Fruit fly (Drosophila melanogaster): ENCODE data around the gene sicily.
A peak's percentile ranks its signal among the peaks of the same experiment; 100 is the strongest.

sicily gene

dm6 chrX:11894198-11894597, 2.7 kb downstream of the sicily start:
- TF ChIP-seq topi (GFP tag; optimal IDR thresholded peaks at IDR 0.05) (no peak), salr (GFP tag; optimal IDR thresholded peaks at IDR 0.05) (no peak), CG3032 (tag; optimal IDR thresholded peaks at IDR 0.05) (no peak), Sox14 (GFP tag; optimal IDR thresholded peaks at IDR 0.05) (no peak), Gug (GFP tag; IDR thresholded peaks at IDR 0.05) (no peak), esn (GFP tag; optimal IDR thresholded peaks at IDR 0.05) (no peak), cyc (GFP tag; optimal IDR thresholded peaks at IDR 0.05) (no peak), dsx (GFP tag; optimal IDR thresholded peaks at IDR 0.05; ENCODE audit: poor library complexity, severe bottlenecking) (no peak), CG4318 (GFP tag; optimal IDR thresholded peaks at IDR 0.05) (no peak), Sox15 (GFP tag; optimal IDR thresholded peaks at IDR 0.05) (no peak), Met (GFP tag; optimal IDR thresholded peaks at IDR 0.05) (no peak), svp (GFP tag) (no peak), Ets21C (GFP tag; optimal IDR thresholded peaks at IDR 0.05) (no peak), CG3919 (GFP tag; optimal IDR thresholded peaks at IDR 0.05) (no peak), ss (GFP tag; optimal IDR thresholded peaks at IDR 0.05) (no peak), CG15336 (GFP tag; IDR thresholded peaks at IDR 0.05) (no peak), CG6276 (GFP tag; optimal IDR thresholded peaks at IDR 0.05) (no peak)

dm6 chrX:11895141-11895540, 3.6 kb downstream of the sicily start:
- TF ChIP-seq CG34406 (GFP tag; optimal IDR thresholded peaks at IDR 0.05) (no peak), CG3919 (GFP tag; optimal IDR thresholded peaks at IDR 0.05) (peak; percentile 14)

DNA sequence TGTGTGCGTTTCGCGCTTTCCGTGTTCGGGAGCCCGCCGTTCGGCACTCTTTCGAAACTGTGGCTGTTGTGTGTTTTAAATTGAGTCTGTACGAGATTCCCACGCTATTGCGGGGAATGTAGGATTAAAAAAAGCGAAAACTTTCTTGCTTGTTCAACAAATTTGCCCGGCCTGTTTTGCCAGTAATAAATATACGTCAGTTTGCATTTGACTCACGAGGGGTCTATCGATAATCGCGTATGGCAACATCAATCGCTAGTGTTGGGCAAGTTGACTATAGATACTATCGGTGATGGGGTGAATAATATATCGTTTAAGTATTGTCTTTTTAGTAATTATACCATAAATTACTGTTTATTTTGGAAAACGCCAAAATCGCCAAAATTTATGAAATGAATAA, 13.6 kb downstream of the sicily start, which contains the start of gene Upf1:
Upf1 (minus strand) TSS at position 228 of the 400 bp plus-strand sequence.
- TF ChIP-seq achi (GFP tag; optimal IDR thresholded peaks at IDR 0.05) (no peak), CG11762 (GFP tag; optimal IDR thresholded peaks at IDR 0.05; ENCODE audit: insufficient read depth) (no peak), CG3032 (tag; optimal IDR thresholded peaks at IDR 0.05) (no peak), esn (GFP tag; optimal IDR thresholded peaks at IDR 0.05) (peak; percentile 30), CG10669 (GFP tag; optimal IDR thresholded peaks at IDR 0.05) (no peak), eg (GFP tag; IDR thresholded peaks at IDR 0.05) (no peak), CG31627 (GFP tag; optimal IDR thresholded peaks at IDR 0.05) (peak; percentile 13), CG15336 (GFP tag; IDR thresholded peaks at IDR 0.05) (no peak), topi (GFP tag; optimal IDR thresholded peaks at IDR 0.05) (no peak), CG8632 (GFP tag; optimal IDR thresholded peaks at IDR 0.05) (no peak), Eip78C (GFP tag) (no peak), Hr39 (GFP tag; optimal IDR thresholded peaks at IDR 0.05) (no peak), CG8119 (GFP tag; IDR thresholded peaks at IDR 0.05) (no peak), Blimp-1 (GFP tag; optimal IDR thresholded peaks at IDR 0.05) (no peak), Ets96B (tag; optimal IDR thresholded peaks at IDR 0.05) (no peak), fd85E (GFP tag; optimal IDR thresholded peaks at IDR 0.05) (no peak), fkh (GFP tag; optimal IDR thresholded peaks at IDR 0.05) (no peak), CG7368 (GFP tag; optimal IDR thresholded peaks at IDR 0.05) (no peak), CG10631 (GFP tag; optimal IDR thresholded peaks at IDR 0.05) (peak; percentile 28)

DNA sequence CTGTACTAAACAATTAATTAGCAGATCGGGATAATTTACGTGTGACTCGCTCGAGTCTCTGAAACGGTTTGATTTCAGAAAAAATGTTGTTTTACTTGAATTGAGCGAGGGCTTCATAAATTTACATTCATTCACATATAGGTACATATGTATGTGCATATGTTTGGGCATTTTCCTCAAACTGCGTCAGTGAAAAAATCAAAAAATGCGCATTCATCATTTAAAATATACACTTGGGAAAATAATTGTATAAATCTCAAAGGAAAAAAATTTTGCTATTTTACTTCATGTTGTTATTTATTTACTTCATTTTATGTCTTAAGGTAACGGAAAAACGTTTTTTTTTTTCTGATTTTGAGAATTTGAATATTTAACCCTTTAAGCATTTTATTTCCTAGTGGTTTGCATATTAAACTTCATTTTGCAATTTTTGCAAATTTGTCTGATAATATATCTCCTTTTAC, 15.3 kb downstream of the sicily start, which contains the start of gene CG43156:
CG43156 (minus strand) TSS at position 51 of the 464 bp plus-strand sequence.
- TF ChIP-seq CG9139 (GFP tag; optimal IDR thresholded peaks at IDR 0.05) (no peak), Sox102F (GFP tag; optimal IDR thresholded peaks at IDR 0.05) (no peak), CG32006 (GFP tag; optimal IDR thresholded peaks at IDR 0.05) (no peak), Gug (GFP tag; IDR thresholded peaks at IDR 0.05) (no peak), Eip78C (GFP tag) (peak; percentile 41), ss (GFP tag; optimal IDR thresholded peaks at IDR 0.05) (no peak), CG8632 (GFP tag; optimal IDR thresholded peaks at IDR 0.05) (no peak)
